Fruit fly (Drosophila melanogaster) whole organism, wandering third instar larva: ENCODE results near the gene tll.
A peak's percentile ranks its signal among the peaks of the same experiment; 100 is the strongest.

Experiments used
- Abd-B ChIP-seq: fragments of >200 bp; optimal IDR thresholded peaks from 2 replicates; lab custom pipeline; 2017; ENCODE audit warnings: missing biosample characterization, missing genetic modification characterization
- CG32264 ChIP-seq: fragments of 200-800 bp; sonication (Bioruptor generic); optimal IDR thresholded peaks from 2 replicates; lab custom pipeline; 2016; ENCODE audit warnings: missing biosample characterization, missing genetic modification characterization
- CG9705 ChIP-seq: fragments of 200-800 bp; sonication (Bioruptor generic); optimal IDR thresholded peaks from 2 replicates; lab custom pipeline; 2018; ENCODE audit warnings: missing biosample characterization, mild to moderate bottlenecking, missing genetic modification characterization
- CrebA ChIP-seq: fragments of 200-800 bp; sonication (Bioruptor generic); optimal IDR thresholded peaks from 2 replicates; lab custom pipeline; 2016; ENCODE audit warnings: missing biosample characterization, mild to moderate bottlenecking, missing genetic modification characterization, borderline replicate concordance
- Dfd ChIP-seq: fragments of >200 bp; optimal IDR thresholded peaks from 2 replicates; lab custom pipeline; 2017; ENCODE audit warnings: missing biosample characterization, missing genetic modification characterization
- Dif ChIP-seq: fragments of 200-275, 200-300 bp; sonication (Bioruptor generic); optimal IDR thresholded peaks from 2 replicates; lab custom pipeline; 2018; ENCODE audit warnings: missing biosample characterization, missing genetic modification characterization; ENCODE audit not compliant: partially characterized antibody
- GATAd ChIP-seq: sonication (Bioruptor generic); optimal IDR thresholded peaks from 2 replicates; lab custom pipeline; 2016; ENCODE audit warnings: missing biosample characterization, missing genetic modification characterization
- HLH106 ChIP-seq: fragments of 200-800 bp; optimal IDR thresholded peaks from 3 replicates; lab custom pipeline; 2019; ENCODE audit warnings: missing biosample characterization, mild to moderate bottlenecking, missing genetic modification characterization, moderate library complexity
- Hnf4 ChIP-seq: fragments of 200-800 bp; sonication (Bioruptor generic); optimal IDR thresholded peaks from 2 replicates; lab custom pipeline; 2016; ENCODE audit warnings: missing biosample characterization, mild to moderate bottlenecking, missing genetic modification characterization
- Hr78 ChIP-seq: fragments of >200 bp; optimal IDR thresholded peaks from 2 replicates; lab custom pipeline; 2017; ENCODE audit warnings: missing biosample characterization, missing genetic modification characterization
- Hr83 ChIP-seq: fragments of 200-300 bp; sonication (Bioruptor generic); optimal IDR thresholded peaks from 2 replicates; lab custom pipeline; 2016; ENCODE audit warnings: missing biosample characterization, mild to moderate bottlenecking, missing genetic modification characterization, moderate library complexity; ENCODE audit not compliant: poor library complexity, severe bottlenecking
- Jra ChIP-seq: sonication (Bioruptor generic); optimal IDR thresholded peaks from 2 replicates; lab custom pipeline; 2016; ENCODE audit warnings: missing biosample characterization, missing genetic modification characterization
- Mio ChIP-seq: sonication (Bioruptor generic); optimal IDR thresholded peaks from 2 replicates; lab custom pipeline; 2016; ENCODE audit warnings: missing biosample characterization, missing genetic modification characterization
- Myc ChIP-seq: fragments of >200 bp; optimal IDR thresholded peaks from 2 replicates; lab custom pipeline; 2017
- N ChIP-seq: fragments of >200 bp; optimal IDR thresholded peaks from 2 replicates; lab custom pipeline; 2018; ENCODE audit warnings: missing biosample characterization, missing external identifiers, missing genetic modification characterization
- OdsH ChIP-seq: fragments of 200-800 bp; sonication (Bioruptor generic); optimal IDR thresholded peaks from 2 replicates; lab custom pipeline; 2016; ENCODE audit warnings: missing biosample characterization, mild to moderate bottlenecking, missing genetic modification characterization
- Rel ChIP-seq, 2 experiments: fragments of 200-800 bp; sonication (Bioruptor generic) in 1 of 2; optimal IDR thresholded peaks; 2 replicates in 1 of 2; 3 replicates in 1 of 2; lab custom pipeline; 2016 to 2019; ENCODE audit warnings: mild to moderate bottlenecking in 2 of 2, missing biosample characterization in 2 of 2, missing genetic modification characterization in 2 of 2, moderate library complexity in 1 of 2
- Sp1 ChIP-seq: fragments of 200-800 bp; sonication (Bioruptor generic); optimal IDR thresholded peaks from 3 replicates; lab custom pipeline; 2019; ENCODE audit warnings: missing biosample characterization, mild to moderate bottlenecking, missing genetic modification characterization, moderate library complexity
- Vsx2 ChIP-seq: fragments of 200-300, 225-300 bp; sonication (Bioruptor generic); optimal IDR thresholded peaks from 2 replicates; lab custom pipeline; 2018; ENCODE audit warnings: missing biosample characterization, missing genetic modification characterization; ENCODE audit not compliant: partially characterized antibody
- br ChIP-seq: fragments of 200-800 bp; sonication (Bioruptor generic); optimal IDR thresholded peaks from 2 replicates; lab custom pipeline; 2016; ENCODE audit warnings: missing biosample characterization, missing genetic modification characterization
- brk ChIP-seq: fragments of 200-800 bp; sonication (Bioruptor generic); optimal IDR thresholded peaks from 2 replicates; lab custom pipeline; 2016; ENCODE audit warnings: missing biosample characterization, mild to moderate bottlenecking, missing genetic modification characterization
- dl ChIP-seq, 2 experiments: fragments of 175-275, 200-275 bp in 1 of 2; fragments of 200-275 bp in 1 of 2; sonication (Bioruptor generic); optimal IDR thresholded peaks; lab custom pipeline; 2018; ENCODE audit warnings: mild to moderate bottlenecking in 2 of 2, missing biosample characterization in 2 of 2, missing genetic modification characterization in 2 of 2, moderate library complexity in 2 of 2; ENCODE audit not compliant: partially characterized antibody in 2 of 2, insufficient read depth in 1 of 2
- dmrt93B ChIP-seq: fragments of 200-800 bp; sonication (Bioruptor generic); optimal IDR thresholded peaks from 2 replicates; lab custom pipeline; 2018; ENCODE audit warnings: missing biosample characterization, mild to moderate bottlenecking, missing genetic modification characterization
- dsf ChIP-seq: sonication (Bioruptor generic); optimal IDR thresholded peaks from 2 replicates; lab custom pipeline; 2016; ENCODE audit warnings: missing biosample characterization, missing genetic modification characterization, borderline replicate concordance
- ey ChIP-seq: fragments of 200-800 bp; sonication (Bioruptor generic); optimal IDR thresholded peaks from 2 replicates; lab custom pipeline; 2016; ENCODE audit warnings: missing biosample characterization, missing genetic modification characterization
- foxo ChIP-seq, 2 experiments: fragments of 200-800 bp; sonication (Bioruptor generic); optimal IDR thresholded peaks; 2 replicates in 1 of 2; 3 replicates in 1 of 2; lab custom pipeline; 2016 to 2017; ENCODE audit warnings: missing biosample characterization in 2 of 2, missing genetic modification characterization in 2 of 2
- fru ChIP-seq: fragments of 200-800 bp; sonication (Bioruptor generic); optimal IDR thresholded peaks from 3 replicates; lab custom pipeline; 2016; ENCODE audit warnings: missing biosample characterization, mild to moderate bottlenecking, missing genetic modification characterization
- h ChIP-seq: fragments of 200-800 bp; sonication (Bioruptor generic); optimal IDR thresholded peaks from 3 replicates; lab custom pipeline; 2016; ENCODE audit warnings: missing biosample characterization, mild to moderate bottlenecking, missing genetic modification characterization
- jim ChIP-seq: fragments of 175-275, 200-325 bp; sonication (Bioruptor generic); optimal IDR thresholded peaks from 2 replicates; lab custom pipeline; 2016; ENCODE audit warnings: missing biosample characterization, mild to moderate bottlenecking, missing genetic modification characterization
- lola ChIP-seq: fragments of >200 bp; optimal IDR thresholded peaks from 2 replicates; lab custom pipeline; 2017; ENCODE audit warnings: missing biosample characterization, missing genetic modification characterization
- pan ChIP-seq: fragments of >200 bp; optimal IDR thresholded peaks from 2 replicates; lab custom pipeline; 2017
- psq ChIP-seq: fragments of 200-800 bp; sonication (Bioruptor generic); optimal IDR thresholded peaks from 3 replicates; lab custom pipeline; 2017; ENCODE audit warnings: missing biosample characterization, mild to moderate bottlenecking, missing genetic modification characterization, moderate library complexity
- rgr ChIP-seq: fragments of 200-800 bp; sonication (Bioruptor generic); optimal IDR thresholded peaks from 3 replicates; lab custom pipeline; 2016; ENCODE audit warnings: missing biosample characterization, mild to moderate bottlenecking, missing genetic modification characterization
- sage ChIP-seq: fragments of 200-800 bp; sonication (Bioruptor generic); optimal IDR thresholded peaks from 2 replicates; lab custom pipeline; 2016; ENCODE audit warnings: missing biosample characterization, mild to moderate bottlenecking, missing genetic modification characterization
- sv ChIP-seq: fragments of 200-800 bp; sonication (Bioruptor generic); optimal IDR thresholded peaks from 3 replicates; lab custom pipeline; 2016; ENCODE audit warnings: missing biosample characterization, missing genetic modification characterization
- tai ChIP-seq: sonication (Bioruptor generic); optimal IDR thresholded peaks from 2 replicates; lab custom pipeline; 2016; ENCODE audit warnings: missing biosample characterization, missing genetic modification characterization
- usp ChIP-seq: fragments of >200 bp; optimal IDR thresholded peaks from 2 replicates; lab custom pipeline; 2017; ENCODE audit warnings: missing biosample characterization, missing genetic modification characterization
- woc ChIP-seq: sonication (Bioruptor generic); optimal IDR thresholded peaks from 2 replicates; lab custom pipeline; 2016; ENCODE audit warnings: missing biosample characterization, mild to moderate bottlenecking, missing genetic modification characterization

tll gene

dm6 chr3R:30821968-30822449 is 30.1 kb upstream of the tll start:
- peak; percentile 62 for TF ChIP-seq Dif (GFP tag; lab: Kevin White, UChicago)
- no peak for TF ChIP-seq br (GFP tag; lab: Kevin White, UChicago)
- no peak for TF ChIP-seq dmrt93B
- TF ChIP-seq Mio (GFP tag; lab: Kevin White, UChicago) = no peak
- TF ChIP-seq HLH106 (tag; lab: Kevin White, UChicago) = no peak
- TF ChIP-seq lola (GFP tag; lab: Kevin White, UChicago) = no peak
- no peak for TF ChIP-seq Jra (GFP tag; lab: Kevin White, UChicago)
- TF ChIP-seq jim (GFP tag; lab: Kevin White, UChicago) = no peak
- no peak for TF ChIP-seq psq (GFP tag; lab: Kevin White, UChicago)
- TF ChIP-seq CG32264 (GFP tag; lab: Kevin White, UChicago) = no peak
- TF ChIP-seq GATAd (GFP tag; lab: Kevin White, UChicago) = no peak
- no peak for TF ChIP-seq usp (GFP tag; lab: Kevin White, UChicago)
- peak in 1 of 2 experiments; percentile 68 for TF ChIP-seq dl (GFP tag; optimal IDR thresholded peaks at IDR 0.05; lab: Kevin White, UChicago; ENCODE audit: insufficient read depth in 1 of 2, partially characterized antibody in 2 of 2)
- no peak for TF ChIP-seq pan (lab: Kevin White, UChicago)
- no peak for TF ChIP-seq Hr78 (GFP tag; lab: Kevin White, UChicago)
- peak; percentile 10 for TF ChIP-seq fru (GFP tag; lab: Kevin White, UChicago)
- no peak for TF ChIP-seq tai (GFP tag; lab: Kevin White, UChicago)
- TF ChIP-seq h = no peak
- TF ChIP-seq Myc (lab: Kevin White, UChicago) = no peak
- TF ChIP-seq CG9705 (GFP tag; lab: Kevin White, UChicago) = no peak
- TF ChIP-seq foxo (GFP tag; optimal IDR thresholded peaks at IDR 0.05; lab: Kevin White, UChicago) = no peak
- peak; percentile 75 for TF ChIP-seq Rel (GFP tag; optimal IDR thresholded peaks at IDR 0.05; lab: Kevin White, UChicago)
- TF ChIP-seq Rel (tag; optimal IDR thresholded peaks at IDR 0.05; lab: Kevin White, UChicago) = peak; percentile 99
- TF ChIP-seq N = no peak
- TF ChIP-seq dsf = no peak
- no peak for TF ChIP-seq woc (GFP tag; lab: Kevin White, UChicago)
- TF ChIP-seq Vsx2 (GFP tag; lab: Kevin White, UChicago) = peak; percentile 4
- TF ChIP-seq rgr (GFP tag; lab: Kevin White, UChicago) = no peak
- TF ChIP-seq Hr83 (GFP tag; lab: Kevin White, UChicago) = no peak
- no peak for TF ChIP-seq Sp1
- TF ChIP-seq CrebA (GFP tag; lab: Kevin White, UChicago) = no peak
- no peak for TF ChIP-seq sv (GFP tag; lab: Kevin White, UChicago)
- no peak for TF ChIP-seq brk (GFP tag; lab: Kevin White, UChicago)
- no peak for TF ChIP-seq OdsH (GFP tag; lab: Kevin White, UChicago)
- no peak for TF ChIP-seq Hnf4 (GFP tag; lab: Kevin White, UChicago)
- TF ChIP-seq Abd-B (GFP tag; lab: Kevin White, UChicago) = no peak
- no peak for TF ChIP-seq ey (GFP tag; lab: Kevin White, UChicago)
- TF ChIP-seq Dfd = no peak
- TF ChIP-seq sage (GFP tag; lab: Kevin White, UChicago) = no peak

- TF ChIP-seq N = no peak
- no peak for TF ChIP-seq sage (GFP tag; lab: Kevin White, UChicago)
- TF ChIP-seq lola (GFP tag; lab: Kevin White, UChicago) = no peak
- TF ChIP-seq Vsx2 (GFP tag; lab: Kevin White, UChicago) = peak; percentile 74
- TF ChIP-seq br (GFP tag; lab: Kevin White, UChicago) = no peak
- TF ChIP-seq brk (GFP tag; lab: Kevin White, UChicago) = no peak
- peak; percentile 5 for TF ChIP-seq Dif (GFP tag; lab: Kevin White, UChicago)
- TF ChIP-seq dl (GFP tag; optimal IDR thresholded peaks at IDR 0.05; lab: Kevin White, UChicago; ENCODE audit: insufficient read depth in 1 of 2, partially characterized antibody in 2 of 2) = peak in 1 of 2 experiments; percentile 49
- TF ChIP-seq Sp1 = no peak
- no peak for TF ChIP-seq CG32264 (GFP tag; lab: Kevin White, UChicago)
- no peak for TF ChIP-seq HLH106 (tag; lab: Kevin White, UChicago)
- TF ChIP-seq psq (GFP tag; lab: Kevin White, UChicago) = peak; percentile 3
- no peak for TF ChIP-seq Hr78 (GFP tag; lab: Kevin White, UChicago)
- TF ChIP-seq dsf = no peak
- TF ChIP-seq, all 38 proteins: peak for 4
These were observed 24.6 kb upstream of the tll start, which contains the start of gene CG15544 for dm6 chr3R:30827544-30827943. CG15544 (plus strand) TSS chr3R:30827819.
